Fruit fly (Drosophila melanogaster) whole organism, embryonic: ENCODE data around the gene puc.

Experiments used
- Awh ChIP-seq: fragments of 200-800 bp; sonication (Bioruptor generic); IDR thresholded peaks from 2 replicates; pipeline ENCODE4, ENCODE4 v1.3.6; 2022; ENCODE audit warnings: missing biosample characterization, missing genetic modification characterization
- B-H2 ChIP-seq: fragments of 200-800 bp; sonication (Bioruptor generic); optimal IDR thresholded peaks from 2 replicates; lab custom pipeline; 2018; ENCODE audit warnings: missing biosample characterization, mild to moderate bottlenecking, missing genetic modification characterization
- CG10209 ChIP-seq: fragments of 200-800 bp; sonication (Bioruptor generic); optimal IDR thresholded peaks from 3 replicates; lab custom pipeline; 2017; ENCODE audit warnings: missing biosample characterization, mild to moderate bottlenecking, missing genetic modification characterization, missing genetic modification reagents
- CG10654 ChIP-seq: fragments of 200-800 bp; sonication (Bioruptor generic); optimal IDR thresholded peaks from 2 replicates; lab custom pipeline; 2016; ENCODE audit warnings: missing biosample characterization, missing genetic modification characterization
- CG11085 ChIP-seq: fragments of 200-800 bp; sonication (Bioruptor generic); IDR thresholded peaks from 2 replicates; pipeline ENCODE4 v1.3.6; 2022; ENCODE audit warnings: missing biosample characterization, missing genetic modification characterization
- CG11398 ChIP-seq: fragments of 200-800 bp; sonication (Bioruptor generic); optimal IDR thresholded peaks from 2 replicates; lab custom pipeline; 2016; ENCODE audit warnings: missing biosample characterization, missing genetic modification characterization
- CG11504 ChIP-seq: fragments of 200-800 bp; sonication (Bioruptor generic); optimal IDR thresholded peaks from 3 replicates; lab custom pipeline; 2019; ENCODE audit warnings: missing biosample characterization, mild to moderate bottlenecking, missing genetic modification characterization, moderate library complexity
- CG12659 ChIP-seq: fragments of 200-800 bp; sonication (Bioruptor generic); optimal IDR thresholded peaks from 3 replicates; lab custom pipeline; 2017; ENCODE audit warnings: mild to moderate bottlenecking, missing biosample characterization, missing genetic modification reagents, missing genetic modification characterization
- CG12942 ChIP-seq: fragments of 200-800 bp; sonication (Bioruptor generic); optimal IDR thresholded peaks from 3 replicates; lab custom pipeline; 2016; ENCODE audit warnings: missing biosample characterization, missing genetic modification characterization
- CG15601 ChIP-seq: fragments of 200-800 bp; sonication (Bioruptor generic); optimal IDR thresholded peaks from 3 replicates; lab custom pipeline; 2019; ENCODE audit warnings: missing biosample characterization, mild to moderate bottlenecking, missing genetic modification characterization, moderate library complexity
- CG1602 ChIP-seq: fragments of 200-800 bp; sonication (Bioruptor generic); optimal IDR thresholded peaks from 3 replicates; lab custom pipeline; 2016; ENCODE audit warnings: missing biosample characterization, missing genetic modification characterization
- CG17186 ChIP-seq: fragments of 200-800 bp; sonication (Bioruptor generic); optimal IDR thresholded peaks from 3 replicates; lab custom pipeline; 2017; ENCODE audit warnings: missing biosample characterization, missing genetic modification reagents, missing genetic modification characterization
- CG18599 ChIP-seq: fragments of 200-800 bp; sonication (Bioruptor generic); optimal IDR thresholded peaks from 3 replicates; lab custom pipeline; 2017; ENCODE audit warnings: missing biosample characterization, missing genetic modification characterization, mild to moderate bottlenecking, moderate library complexity, missing genetic modification reagents
- CG2202 ChIP-seq: fragments of 200-800 bp; sonication (Bioruptor generic); optimal IDR thresholded peaks from 2 replicates; lab custom pipeline; 2018; ENCODE audit warnings: missing biosample characterization, mild to moderate bottlenecking, missing genetic modification characterization
- CG30020 ChIP-seq: fragments of 200-800 bp; optimal IDR thresholded peaks from 2 replicates; lab custom pipeline; 2019; ENCODE audit warnings: missing biosample characterization, mild to moderate bottlenecking, missing genetic modification characterization, moderate library complexity
- CG3838 ChIP-seq: fragments of 200-800 bp; sonication (Bioruptor generic); optimal IDR thresholded peaks from 3 replicates; lab custom pipeline; 2016; ENCODE audit warnings: missing biosample characterization, missing genetic modification characterization
- CG9876 ChIP-seq: fragments of 200-800 bp; sonication (Bioruptor generic); optimal IDR thresholded peaks from 2 replicates; lab custom pipeline; 2016; ENCODE audit warnings: missing biosample characterization, missing genetic modification characterization
- D ChIP-seq, 2 experiments: fragments of 200-800 bp in 1 of 2; fragments of >200 bp in 1 of 2; sonication (Bioruptor generic) in 1 of 2; optimal IDR thresholded peaks; 2 replicates in 1 of 2; 3 replicates in 1 of 2; lab custom pipeline; 2017; ENCODE audit warnings: mild to moderate bottlenecking in 1 of 2, missing biosample characterization in 1 of 2, missing genetic modification characterization in 1 of 2, missing genetic modification reagents in 1 of 2
- D19B ChIP-seq: fragments of 200-800 bp; sonication (Bioruptor generic); optimal IDR thresholded peaks from 2 replicates; lab custom pipeline; 2017; ENCODE audit warnings: missing biosample characterization, mild to moderate bottlenecking, missing genetic modification characterization
- Dip2 ChIP-seq: fragments of 200-800 bp; sonication (Bioruptor generic); IDR thresholded peaks from 2 replicates; pipeline ENCODE4 v1.3.6; 2022; ENCODE audit warnings: missing biosample characterization, missing genetic modification characterization
- Dll ChIP-seq: fragments of 200-800 bp; sonication (Bioruptor generic); IDR thresholded peaks from 4 replicates; pipeline ENCODE4 v1.3.6; 2022; ENCODE audit warnings: missing biosample characterization, missing genetic modification characterization; ENCODE audit not compliant: partially characterized antibody
- ERR ChIP-seq: fragments of 200-800 bp; sonication (Bioruptor generic); optimal IDR thresholded peaks from 2 replicates; lab custom pipeline; 2016; ENCODE audit warnings: missing biosample characterization, missing genetic modification characterization
- Fer3 ChIP-seq: fragments of 200-800 bp; sonication (Bioruptor generic); optimal IDR thresholded peaks from 2 replicates; lab custom pipeline; 2018; ENCODE audit warnings: missing biosample characterization, mild to moderate bottlenecking, missing genetic modification characterization, moderate library complexity
- H2.0 ChIP-seq: fragments of 200-800 bp; sonication (Bioruptor generic); IDR thresholded peaks from 2 replicates; pipeline ENCODE4 v1.3.6; 2022; ENCODE audit warnings: missing biosample characterization, missing genetic modification characterization
- Lpt ChIP-seq: fragments of >200 bp; optimal IDR thresholded peaks from 2 replicates; lab custom pipeline; 2018; ENCODE audit warnings: missing biosample characterization, missing genetic modification characterization
- Opbp ChIP-seq: fragments of 200-800 bp; sonication (Bioruptor generic); IDR thresholded peaks from 3 replicates; pipeline ENCODE4 v1.3.6; 2022; ENCODE audit warnings: missing biosample characterization, missing genetic modification characterization; ENCODE audit not compliant: partially characterized antibody
- Ssrp ChIP-seq: fragments of 200-800 bp; sonication (Bioruptor generic); optimal IDR thresholded peaks from 2 replicates; lab custom pipeline; 2018; ENCODE audit warnings: missing biosample characterization, mild to moderate bottlenecking, missing genetic modification characterization, moderate library complexity
- ac ChIP-seq: fragments of 200-800 bp; sonication (Bioruptor generic); optimal IDR thresholded peaks from 3 replicates; lab custom pipeline; 2017; ENCODE audit warnings: missing biosample characterization, mild to moderate bottlenecking, missing genetic modification characterization
- chif ChIP-seq, 2 experiments: fragments of 200-800 bp; sonication (Bioruptor generic); optimal IDR thresholded peaks; 3 replicates each; lab custom pipeline; 2016; ENCODE audit warnings: missing biosample characterization in 2 of 2, missing genetic modification characterization in 2 of 2
- chinmo ChIP-seq: fragments of 200-800 bp; sonication (Bioruptor generic); IDR thresholded peaks from 4 replicates; pipeline ENCODE4 v1.3.6; 2022; ENCODE audit warnings: missing biosample characterization, missing genetic modification characterization; ENCODE audit not compliant: partially characterized antibody
- chn ChIP-seq: fragments of 200-800 bp; sonication (Bioruptor generic); optimal IDR thresholded peaks from 2 replicates; lab custom pipeline; 2016; ENCODE audit warnings: missing biosample characterization, missing genetic modification characterization
- corto ChIP-seq: fragments of 200-800 bp; sonication (Bioruptor generic); optimal IDR thresholded peaks from 2 replicates; lab custom pipeline; 2016; ENCODE audit warnings: missing biosample characterization, mild to moderate bottlenecking, missing genetic modification characterization, moderate library complexity
- crp ChIP-seq, 2 experiments: fragments of 200-800 bp; sonication (Bioruptor generic); optimal IDR thresholded peaks; 2 replicates in 1 of 2; 3 replicates in 1 of 2; lab custom pipeline; 2017; ENCODE audit warnings: missing biosample characterization in 2 of 2, missing genetic modification characterization in 2 of 2, mild to moderate bottlenecking in 1 of 2, moderate library complexity in 1 of 2
- cwo ChIP-seq: fragments of 200-800 bp; sonication (Bioruptor generic); optimal IDR thresholded peaks from 3 replicates; lab custom pipeline; 2017; ENCODE audit warnings: missing biosample characterization, missing genetic modification characterization, mild to moderate bottlenecking, moderate library complexity, missing genetic modification reagents
- fd64A ChIP-seq: fragments of 200-800 bp; sonication (Bioruptor generic); optimal IDR thresholded peaks from 3 replicates; lab custom pipeline; 2018; ENCODE audit warnings: missing biosample characterization, mild to moderate bottlenecking, missing genetic modification characterization
- ftz-f1 ChIP-seq: fragments of 200-800 bp; sonication (Bioruptor generic); optimal IDR thresholded peaks from 2 replicates; lab custom pipeline; 2016; ENCODE audit warnings: missing biosample characterization, missing genetic modification characterization
- gcm2 ChIP-seq: fragments of 200-800 bp; sonication (Bioruptor generic); optimal IDR thresholded peaks from 2 replicates; lab custom pipeline; 2016; ENCODE audit warnings: missing biosample characterization, missing genetic modification characterization
- gfzf ChIP-seq: fragments of 200-800 bp; sonication (Bioruptor generic); optimal IDR thresholded peaks from 2 replicates; lab custom pipeline; 2016; ENCODE audit warnings: missing biosample characterization, mild to moderate bottlenecking, missing genetic modification characterization, moderate library complexity
- grau ChIP-seq: fragments of 200-800 bp; optimal IDR thresholded peaks from 3 replicates; lab custom pipeline; 2019; ENCODE audit warnings: missing biosample characterization, mild to moderate bottlenecking, missing genetic modification characterization, moderate library complexity
- lilli ChIP-seq: fragments of 200-800 bp; sonication (Bioruptor generic); optimal IDR thresholded peaks from 3 replicates; lab custom pipeline; 2016; ENCODE audit warnings: missing biosample characterization, missing genetic modification characterization
- luna ChIP-seq: fragments of 200-800 bp; sonication (Bioruptor generic); optimal IDR thresholded peaks from 2 replicates; lab custom pipeline; 2016; ENCODE audit warnings: missing biosample characterization, missing genetic modification characterization
- nmo ChIP-seq: fragments of 200-800 bp; sonication (Bioruptor generic); optimal IDR thresholded peaks from 2 replicates; lab custom pipeline; 2018; ENCODE audit warnings: missing biosample characterization, mild to moderate bottlenecking, missing genetic modification characterization, moderate library complexity
- slou ChIP-seq: fragments of 200-800 bp; sonication (Bioruptor generic); optimal IDR thresholded peaks from 3 replicates; lab custom pipeline; 2016; ENCODE audit warnings: missing biosample characterization, missing genetic modification characterization
- sqz ChIP-seq: fragments of 200-800 bp; sonication (Bioruptor generic); optimal IDR thresholded peaks from 3 replicates; lab custom pipeline; 2018; ENCODE audit warnings: missing biosample characterization, mild to moderate bottlenecking, missing genetic modification characterization
- stwl ChIP-seq: fragments of 200-800 bp; sonication (Bioruptor generic); optimal IDR thresholded peaks from 3 replicates; lab custom pipeline; 2018; ENCODE audit warnings: missing biosample characterization, mild to moderate bottlenecking, missing genetic modification characterization, moderate library complexity
- vfl ChIP-seq: fragments of 200-800 bp; sonication (Bioruptor generic); optimal IDR thresholded peaks from 2 replicates; lab custom pipeline; 2016; ENCODE audit warnings: missing biosample characterization, missing genetic modification characterization

puc gene

DNA sequence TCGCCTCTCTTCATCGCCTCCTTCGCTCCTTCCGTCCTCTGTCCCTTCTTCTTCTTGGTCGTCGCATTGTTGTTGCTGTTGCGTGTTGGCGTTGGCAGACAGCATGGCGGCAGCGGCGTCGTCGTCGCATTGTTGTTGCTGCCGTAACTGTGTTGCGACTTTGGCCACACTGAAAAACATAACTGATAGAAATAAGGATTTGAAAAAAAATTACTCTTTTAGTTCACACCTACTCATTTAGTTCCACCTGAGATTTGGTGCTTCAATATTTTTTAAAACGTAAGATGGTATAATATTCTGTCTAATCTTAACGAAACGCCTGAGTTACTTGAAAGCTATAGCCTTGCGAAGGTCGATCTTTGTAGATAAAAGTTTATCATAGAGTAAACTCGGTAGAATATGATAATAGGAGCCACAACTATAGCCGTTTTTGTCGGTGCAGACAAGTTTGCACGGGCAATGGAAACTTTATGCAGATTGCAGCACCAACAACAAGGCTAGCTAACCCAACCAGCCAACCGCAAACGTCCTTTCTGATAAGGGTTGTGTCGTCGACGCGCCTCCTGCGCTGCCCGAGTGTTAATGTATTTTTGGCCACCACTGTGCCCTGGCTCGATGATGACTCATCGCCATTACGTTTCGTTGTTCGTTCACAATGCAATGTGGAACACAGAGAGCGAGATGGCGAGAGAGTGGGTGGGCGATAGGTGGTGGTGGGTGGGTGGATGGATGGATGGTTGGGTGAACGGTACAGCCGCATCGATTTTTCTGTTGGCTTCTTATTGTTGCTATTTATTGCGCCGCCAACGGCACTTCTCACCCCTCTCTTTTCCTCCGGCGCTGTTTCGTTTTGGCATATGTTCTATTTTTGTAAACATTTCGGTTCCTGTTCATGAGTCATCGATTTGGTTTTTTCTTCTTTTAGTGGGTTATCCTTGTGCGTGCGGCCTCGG lies 8.0 kb downstream of the puc start (continued):
- peak; percentile 70 for TF ChIP-seq CG9876 (GFP tag; lab: Kevin White, UChicago)
- no peak for TF ChIP-seq fd64A (GFP tag; lab: Kevin White, UChicago)
- TF ChIP-seq CG18599 (GFP tag; lab: Kevin White, UChicago), result peak; percentile 89
- TF ChIP-seq ac (GFP tag; lab: Kevin White, UChicago), result peak; percentile 53
- TF ChIP-seq CG11504 (tag; lab: Kevin White, UChicago), result peak; percentile 85
- TF ChIP-seq crp (GFP tag; optimal IDR thresholded peaks at IDR 0.05; lab: Kevin White, UChicago), result peak in 1 of 2 experiments; percentile 14
- peak; percentile 40 for TF ChIP-seq CG2202 (tag; lab: Kevin White, UChicago)
- TF ChIP-seq gfzf (GFP tag; lab: Kevin White, UChicago), result peak; percentile 31
- peak; percentile 87 for TF ChIP-seq grau (tag; lab: Kevin White, UChicago)
- no peak for TF ChIP-seq CG17186 (GFP tag; lab: Kevin White, UChicago)
- peak; percentile 60 for TF ChIP-seq D19B (GFP tag; lab: Kevin White, UChicago)
- peak; percentile 30 for TF ChIP-seq D (optimal IDR thresholded peaks at IDR 0.05; lab: Kevin White, UChicago)
- peak; percentile 72 for TF ChIP-seq D (GFP tag; optimal IDR thresholded peaks at IDR 0.05; lab: Kevin White, UChicago)
- TF ChIP-seq Opbp (GFP tag; lab: Robert Waterston, UW), result no peak
- TF ChIP-seq cwo (GFP tag; lab: Kevin White, UChicago), result peak; percentile 68
- TF ChIP-seq lilli (GFP tag; lab: Kevin White, UChicago), result peak; percentile 83
- peak; percentile 37 to 80 for TF ChIP-seq chif (GFP tag; optimal IDR thresholded peaks at IDR 0.05; lab: Kevin White, UChicago)
- TF ChIP-seq B-H2 (GFP tag; lab: Kevin White, UChicago), result no peak
- no peak for TF ChIP-seq Lpt (GFP tag; lab: Kevin White, UChicago)
- peak; percentile 74 for TF ChIP-seq CG15601 (tag; lab: Kevin White, UChicago)
- TF ChIP-seq corto (GFP tag; lab: Kevin White, UChicago), result peak; percentile 38
- TF ChIP-seq sqz, result no peak
- peak; percentile 66 for TF ChIP-seq Fer3 (tag; lab: Kevin White, UChicago)
- peak; percentile 77 for TF ChIP-seq CG1602 (GFP tag; lab: Kevin White, UChicago)
- TF ChIP-seq CG11085, result peak; percentile 40; the same call in 1 of the 2 replicates
- no peak for TF ChIP-seq ftz-f1 (GFP tag; lab: Kevin White, UChicago)
- TF ChIP-seq ERR (GFP tag; lab: Kevin White, UChicago), result peak; percentile 41
- TF ChIP-seq gcm2 (GFP tag; lab: Kevin White, UChicago), result peak; percentile 46
- peak; percentile 86 for TF ChIP-seq stwl (tag; lab: Kevin White, UChicago)
- peak; percentile 81 for TF ChIP-seq CG12659 (GFP tag; lab: Kevin White, UChicago)
- no peak for TF ChIP-seq Dip2 (GFP tag; lab: Robert Waterston, UW)
- peak; percentile 50; the same call in 1 of the 2 replicates for TF ChIP-seq H2.0
- peak; percentile 53 for TF ChIP-seq CG12942
- peak; percentile 65 for TF ChIP-seq CG3838 (GFP tag; lab: Kevin White, UChicago)
- peak; percentile 69; the same call in 1 of the 4 replicates for TF ChIP-seq chinmo
- TF ChIP-seq vfl (GFP tag; lab: Kevin White, UChicago), result peak; percentile 33
- peak; percentile 46 for TF ChIP-seq chn (GFP tag; lab: Kevin White, UChicago)
- TF ChIP-seq CG30020 (tag; lab: Kevin White, UChicago), result peak; percentile 20
- peak; percentile 15 for TF ChIP-seq luna (GFP tag; lab: Kevin White, UChicago)
- peak; percentile 82 for TF ChIP-seq CG11398 (GFP tag; lab: Kevin White, UChicago)
- TF ChIP-seq nmo (GFP tag; lab: Kevin White, UChicago), result peak; percentile 89
- peak; percentile 86 for TF ChIP-seq CG10209 (GFP tag; lab: Kevin White, UChicago)
- peak; percentile 40; the same call in 1 of the 2 replicates for TF ChIP-seq Awh
- TF ChIP-seq Dll (GFP tag; lab: Robert Waterston, UW), result no peak
- peak; percentile 82 for TF ChIP-seq Ssrp (tag; lab: Kevin White, UChicago)
- TF ChIP-seq slou (GFP tag; lab: Kevin White, UChicago), result no peak
- peak; percentile 54 for TF ChIP-seq CG10654
